Worm (Caenorhabditis elegans): ENCODE measurements around the gene T24E12.1.

Gene T24E12.1

DNA sequence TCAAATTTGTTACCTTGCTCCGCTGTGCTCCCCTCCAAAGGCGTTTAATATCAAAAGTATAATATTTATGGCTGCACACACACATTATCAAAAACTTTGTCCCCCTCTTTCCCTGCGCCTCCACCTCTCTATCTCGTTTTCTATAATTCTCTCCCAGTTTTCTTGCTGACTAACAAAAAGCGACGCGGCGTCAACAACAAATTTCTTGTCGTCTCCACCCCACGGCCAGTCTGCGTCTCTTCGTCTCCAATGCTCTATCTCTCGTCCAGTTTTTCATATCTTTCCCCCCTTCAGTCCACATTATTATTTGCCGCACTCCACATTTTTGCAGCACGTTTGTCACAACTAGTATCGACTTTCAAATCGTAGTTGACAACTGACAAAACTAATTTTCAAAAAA is 25.2 kb downstream of the T24E12.1 start:
- TF ChIP-seq zip-11 (GFP tag; IDR thresholded peaks at IDR 0.05) = no peak
- no peak for TF ChIP-seq ZK546.5 (tag; optimal IDR thresholded peaks at IDR 0.05)
- TF ChIP-seq pqm-1 (tag; optimal IDR thresholded peaks at IDR 0.05) = peak; percentile 35
- peak; percentile 76 for TF ChIP-seq nhr-28 (tag; optimal IDR thresholded peaks at IDR 0.05)
- TF ChIP-seq saeg-2 (GFP tag; IDR thresholded peaks at IDR 0.05) = no peak
- peak in 1 of 2 experiments; percentile 49 for TF ChIP-seq lsy-2 (tag; optimal IDR thresholded peaks at IDR 0.05)
- TF ChIP-seq spr-1 (tag; optimal IDR thresholded peaks at IDR 0.05) = peak; percentile 27
- no peak for TF ChIP-seq lin-29 (GFP tag; IDR thresholded peaks at IDR 0.05)
- TF ChIP-seq mes-2 (tag; optimal IDR thresholded peaks at IDR 0.05; ENCODE audit: poor library complexity, severe bottlenecking) = peak; percentile 47
- TF ChIP-seq hmg-1.1 (GFP tag; IDR thresholded peaks at IDR 0.05) = peak; percentile 32; the same call in 1 of the 2 replicates
- TF ChIP-seq unc-62 (GFP tag; optimal IDR thresholded peaks at IDR 0.05 in 1 of 2) = peak in 1 of 2 experiments; percentile 81
- TF ChIP-seq unc-62 (tag; optimal IDR thresholded peaks at IDR 0.05) = no peak
- peak; percentile 87 for TF ChIP-seq dve-1 (tag; optimal IDR thresholded peaks at IDR 0.05; ENCODE audit: insufficient read depth)
- peak in 1 of 2 experiments; percentile 64 for TF ChIP-seq daf-16 (GFP tag; optimal IDR thresholded peaks at IDR 0.05)
- peak; percentile 77 for TF ChIP-seq daf-16 (tag; optimal IDR thresholded peaks at IDR 0.05)
- no peak for TF ChIP-seq zag-1 (tag; optimal IDR thresholded peaks at IDR 0.05)
- peak; percentile 42 for TF ChIP-seq nhr-6 (tag; optimal IDR thresholded peaks at IDR 0.05)
- peak; percentile 63 for TF ChIP-seq hlh-11 (tag; optimal IDR thresholded peaks at IDR 0.05)
- TF ChIP-seq rbr-2 (tag; optimal IDR thresholded peaks at IDR 0.05) = peak; percentile 68
- TF ChIP-seq mep-1 (tag; optimal IDR thresholded peaks at IDR 0.05) = peak; percentile 85
- TF ChIP-seq php-3 (GFP tag; IDR thresholded peaks at IDR 0.05) = 0 out of 2 replicates have a peak, but pooled peaks have one; percentile 36
- no peak for TF ChIP-seq ceh-20 (GFP tag; IDR thresholded peaks at IDR 0.05)
- TF ChIP-seq lin-13 (GFP tag; optimal IDR thresholded peaks at IDR 0.05) = peak; percentile 24
- no peak for TF ChIP-seq pha-4 (GFP tag; IDR thresholded peaks at IDR 0.05)
- peak; percentile 75 for TF ChIP-seq pha-4 (tag; optimal IDR thresholded peaks at IDR 0.05)
- TF ChIP-seq lim-7 (GFP tag; IDR thresholded peaks at IDR 0.05) = no peak
- no peak for TF ChIP-seq F26F4.8 (GFP tag; conservative IDR thresholded peaks at IDR 0.05)
- TF ChIP-seq ctbp-1 (GFP tag; IDR thresholded peaks at IDR 0.05) = no peak
- TF ChIP-seq hlh-30 (tag; optimal IDR thresholded peaks at IDR 0.05; ENCODE audit: insufficient read depth) = peak; percentile 34
- no peak for TF ChIP-seq nhr-48 (tag; optimal IDR thresholded peaks at IDR 0.05)
- no peak for TF ChIP-seq jun-1 (tag; optimal IDR thresholded peaks at IDR 0.05)
- no peak for TF ChIP-seq duxl-1 (tag; optimal IDR thresholded peaks at IDR 0.05; ENCODE audit: poor library complexity)
- peak; percentile 30 for TF ChIP-seq nhr-102 (tag; optimal IDR thresholded peaks at IDR 0.05)
- TF ChIP-seq zip-2 (tag; optimal IDR thresholded peaks at IDR 0.05) = no peak
- TF ChIP-seq lir-3 (tag; optimal IDR thresholded peaks at IDR 0.05) = no peak
- peak in 1 of 2 experiments; percentile 5 for TF ChIP-seq mdl-1 (tag; optimal IDR thresholded peaks at IDR 0.05)
- peak; percentile 36; the same call in 1 of the 2 replicates for TF ChIP-seq dmd-6 (GFP tag; IDR thresholded peaks at IDR 0.05)
- peak; percentile 13 for TF ChIP-seq dpl-1 (GFP tag; optimal IDR thresholded peaks at IDR 0.05)
- TF ChIP-seq lin-38 (GFP tag; IDR thresholded peaks at IDR 0.05) = 0 out of 2 replicates have a peak, but pooled peaks have one; percentile 7

DNA sequence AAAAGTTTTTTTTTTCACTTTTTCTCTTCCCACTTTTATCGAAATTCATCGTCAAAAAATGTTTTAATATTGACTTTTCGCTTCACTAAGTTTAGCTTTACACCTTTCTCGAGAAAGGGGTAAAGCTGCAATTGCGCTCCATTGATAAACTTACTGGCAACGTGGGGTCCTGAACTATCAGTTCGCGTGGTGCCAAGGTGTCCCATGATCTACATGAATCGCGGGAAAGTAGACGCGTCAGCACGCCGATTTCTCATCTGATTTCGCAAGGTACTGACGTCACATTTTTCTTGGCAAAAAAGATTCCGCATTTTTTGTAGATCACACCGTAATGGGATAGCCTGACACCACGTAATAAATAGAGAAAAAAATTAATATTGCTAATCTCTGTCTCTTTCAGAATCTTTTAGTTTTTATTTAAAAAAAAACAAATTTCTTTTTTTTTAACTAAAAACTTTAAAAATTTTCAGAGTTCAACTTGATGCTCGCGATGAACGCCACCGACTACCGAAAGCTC is 26.5 kb downstream of the T24E12.1 start, which contains the start of gene lido-15:
TSS of gene lido-15 (plus strand) at position 467 of the 517 bp plus-strand sequence.
- TF ChIP-seq D1046.2 (GFP tag; IDR thresholded peaks at IDR 0.05) (no peak), ceh-62 (tag; optimal IDR thresholded peaks at IDR 0.05) (no peak), unc-62 (GFP tag; optimal IDR thresholded peaks at IDR 0.05 in 1 of 2) (peak in 1 of 2 experiments; percentile 64), unc-62 (tag; optimal IDR thresholded peaks at IDR 0.05) (no peak), lin-38 (GFP tag; IDR thresholded peaks at IDR 0.05) (peak; percentile 42), dpl-1 (GFP tag; optimal IDR thresholded peaks at IDR 0.05) (no peak), nhr-237 (tag; optimal IDR thresholded peaks at IDR 0.05) (no peak), aha-1 (tag) (no peak), daf-8 (GFP tag; IDR thresholded peaks at IDR 0.05) (no peak), unc-39 (tag; optimal IDR thresholded peaks at IDR 0.05) (no peak), nhr-10 (tag; optimal IDR thresholded peaks at IDR 0.05) (no peak), nhr-42 (GFP tag; IDR thresholded peaks at IDR 0.05) (no peak), arid-1 (GFP tag; conservative IDR thresholded peaks at IDR 0.05) (no peak), dmd-6 (GFP tag; IDR thresholded peaks at IDR 0.05) (no peak), egl-27 (tag; optimal IDR thresholded peaks at IDR 0.05) (no peak), hlh-30 (tag; optimal IDR thresholded peaks at IDR 0.05; ENCODE audit: insufficient read depth) (peak; percentile 51)

All from whole organism, L4 larva.